Worm (Caenorhabditis elegans): ENCODE data around the gene B0336.13.

B0336.13 gene

ce11 chrIII:5721888-5722287, 28.1 kb downstream of the B0336.13 start:
- peak; percentile 27 for TF ChIP-seq lin-11 (tag; optimal IDR thresholded peaks at IDR 0.05)
- peak; percentile 15 for TF ChIP-seq nhr-129 (tag; optimal IDR thresholded peaks at IDR 0.05)
- no peak for TF ChIP-seq ceh-82 (tag; optimal IDR thresholded peaks at IDR 0.05)
- peak; percentile 90 for TF ChIP-seq gmeb-1 (tag; optimal IDR thresholded peaks at IDR 0.05)
- TF ChIP-seq snpc-4 (tag; optimal IDR thresholded peaks at IDR 0.05), result no peak
- peak; percentile 28 for TF ChIP-seq blmp-1 (tag; optimal IDR thresholded peaks at IDR 0.05; ENCODE audit: insufficient read depth)
- peak; percentile 17 for TF ChIP-seq R02D3.7 (tag; optimal IDR thresholded peaks at IDR 0.05)
- TF ChIP-seq zag-1 (tag; optimal IDR thresholded peaks at IDR 0.05), result no peak
- peak; percentile 52 for TF ChIP-seq lin-13 (GFP tag; optimal IDR thresholded peaks at IDR 0.05)
- TF ChIP-seq ama-1 (optimal IDR thresholded peaks at IDR 0.05), result no peak
- peak; percentile 93 for TF ChIP-seq sma-9 (GFP tag; optimal IDR thresholded peaks at IDR 0.05)
- TF ChIP-seq sma-9 (tag; optimal IDR thresholded peaks at IDR 0.05), result no peak
- TF ChIP-seq sem-4 (tag; optimal IDR thresholded peaks at IDR 0.05), result peak; percentile 74
- TF ChIP-seq nhr-25 (tag; optimal IDR thresholded peaks at IDR 0.05), result peak; percentile 24
- no peak for TF ChIP-seq ceh-16 (tag; optimal IDR thresholded peaks at IDR 0.05)
- peak; percentile 66 for TF ChIP-seq crh-2 (tag; optimal IDR thresholded peaks at IDR 0.05)
- no peak for TF ChIP-seq nhr-23 (tag; optimal IDR thresholded peaks at IDR 0.05)
- peak; percentile 61 for TF ChIP-seq unc-55 (GFP tag; optimal IDR thresholded peaks at IDR 0.05)
- TF ChIP-seq skn-1 (tag; optimal IDR thresholded peaks at IDR 0.05), result peak; percentile 18
- peak; percentile 87 for TF ChIP-seq fos-1 (tag; optimal IDR thresholded peaks at IDR 0.05)
- TF ChIP-seq ztf-4 (tag; optimal IDR thresholded peaks at IDR 0.05), result peak; percentile 59
- TF ChIP-seq nhr-21 (tag; optimal IDR thresholded peaks at IDR 0.05), result peak; percentile 31
- no peak for TF ChIP-seq nhr-10 (tag; optimal IDR thresholded peaks at IDR 0.05)
- peak; percentile 34 to 80 for TF ChIP-seq lsy-2 (tag; optimal IDR thresholded peaks at IDR 0.05)
- peak; percentile 71 for TF ChIP-seq F13H6.1 (tag; optimal IDR thresholded peaks at IDR 0.05)
- TF ChIP-seq elt-3 (tag; optimal IDR thresholded peaks at IDR 0.05), result no peak
- peak; percentile 68 for TF ChIP-seq C34F6.9 (tag; optimal IDR thresholded peaks at IDR 0.05)
- no peak for TF ChIP-seq nhr-12 (tag; optimal IDR thresholded peaks at IDR 0.05)
- TF ChIP-seq mbf-1 (tag; optimal IDR thresholded peaks at IDR 0.05), result no peak
- peak; percentile 84 for TF ChIP-seq sma-3 (GFP tag; optimal IDR thresholded peaks at IDR 0.05)

- no peak for TF ChIP-seq nhr-77 (tag; optimal IDR thresholded peaks at IDR 0.05)
- no peak for TF ChIP-seq fos-1 (tag; optimal IDR thresholded peaks at IDR 0.05)
Measured at ce11 chrIII:5722550-5722949, 28.7 kb downstream of the B0336.13 start, which contains the start of gene wrm-1. wrm-1 (plus strand) TSS chrIII:5722850.

ce11 chrIII:5727827-5728226, 34.0 kb downstream of the B0336.13 start, which contains the start of gene egg-1:
egg-1 (plus strand) TSS chrIII:5728180.
- no peak for TF ChIP-seq ama-1 (optimal IDR thresholded peaks at IDR 0.05)
- TF ChIP-seq elt-1 (tag; optimal IDR thresholded peaks at IDR 0.05), result no peak
- TF ChIP-seq lin-13 (GFP tag; optimal IDR thresholded peaks at IDR 0.05), result no peak
- TF ChIP-seq C34F6.9 (tag; optimal IDR thresholded peaks at IDR 0.05), result no peak
- no peak for TF ChIP-seq ceh-82 (tag; optimal IDR thresholded peaks at IDR 0.05)
- no peak for TF ChIP-seq zag-1 (tag; optimal IDR thresholded peaks at IDR 0.05)
- no peak for TF ChIP-seq nhr-10 (tag; optimal IDR thresholded peaks at IDR 0.05)
- TF ChIP-seq crh-2 (tag; optimal IDR thresholded peaks at IDR 0.05), result no peak
- TF ChIP-seq ztf-11 (tag; optimal IDR thresholded peaks at IDR 0.05), result no peak
- TF ChIP-seq dmd-4 (tag; optimal IDR thresholded peaks at IDR 0.05), result no peak
- no peak for TF ChIP-seq unc-55 (GFP tag; optimal IDR thresholded peaks at IDR 0.05)
- TF ChIP-seq blmp-1 (tag; optimal IDR thresholded peaks at IDR 0.05; ENCODE audit: insufficient read depth), result no peak
- TF ChIP-seq lin-39 (tag; optimal IDR thresholded peaks at IDR 0.05), result no peak
- TF ChIP-seq peb-1 (tag; optimal IDR thresholded peaks at IDR 0.05), result no peak
- TF ChIP-seq egl-27 (tag; optimal IDR thresholded peaks at IDR 0.05), result no peak
- no peak for TF ChIP-seq nhr-11 (tag; optimal IDR thresholded peaks at IDR 0.05)
- no peak for TF ChIP-seq mdl-1 (tag; optimal IDR thresholded peaks at IDR 0.05)

ce11 chrIII:5729367-5729766, 35.5 kb downstream of the B0336.13 start:
- no peak for TF ChIP-seq mbf-1 (tag; optimal IDR thresholded peaks at IDR 0.05)
- no peak for TF ChIP-seq sma-9 (GFP tag; optimal IDR thresholded peaks at IDR 0.05)
- TF ChIP-seq sma-9 (tag; optimal IDR thresholded peaks at IDR 0.05), result no peak
- TF ChIP-seq lin-11 (tag; optimal IDR thresholded peaks at IDR 0.05), result no peak
- TF ChIP-seq elt-1 (tag; optimal IDR thresholded peaks at IDR 0.05), result no peak
- TF ChIP-seq ztf-4 (tag; optimal IDR thresholded peaks at IDR 0.05), result no peak
- no peak for TF ChIP-seq nhr-11 (tag; optimal IDR thresholded peaks at IDR 0.05)
- TF ChIP-seq C34F6.9 (tag; optimal IDR thresholded peaks at IDR 0.05), result no peak
- no peak for TF ChIP-seq skn-1 (tag; optimal IDR thresholded peaks at IDR 0.05)
- no peak for TF ChIP-seq peb-1 (tag; optimal IDR thresholded peaks at IDR 0.05)
- TF ChIP-seq mab-5 (tag; optimal IDR thresholded peaks at IDR 0.05), result no peak
- no peak for TF ChIP-seq nhr-237 (tag; optimal IDR thresholded peaks at IDR 0.05)
- no peak for TF ChIP-seq lsy-2 (tag; optimal IDR thresholded peaks at IDR 0.05)
- TF ChIP-seq R02D3.7 (tag; optimal IDR thresholded peaks at IDR 0.05), result no peak
- TF ChIP-seq F13H6.1 (tag; optimal IDR thresholded peaks at IDR 0.05), result no peak
- TF ChIP-seq unc-62 (GFP tag; optimal IDR thresholded peaks at IDR 0.05), result no peak

All from whole organism, L2 larva.